Worm (Caenorhabditis elegans): ENCODE data around the gene frm-2.

frm-2 gene

DNA sequence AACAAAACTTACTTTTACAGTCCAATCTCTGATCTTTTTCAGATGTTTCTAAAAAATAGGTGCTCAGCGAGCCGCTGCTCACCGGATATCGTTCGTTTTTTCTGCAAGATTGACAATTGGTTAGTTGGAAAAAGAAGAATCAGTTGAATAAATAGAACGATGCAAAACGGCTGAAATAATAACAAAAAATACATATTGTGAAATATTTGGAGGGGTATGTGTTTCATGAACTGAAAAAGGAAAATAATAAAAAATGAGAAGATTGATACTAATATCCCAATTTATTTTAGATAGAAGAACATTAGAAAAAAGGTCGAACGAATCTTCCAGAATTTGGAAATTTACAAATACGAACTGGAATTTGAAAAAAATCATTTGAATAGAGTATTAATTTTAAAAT, at the start of gene frm-2:
frm-2 (minus strand) TSS at position 101 of the 400 bp plus-strand sequence.
- TF ChIP-seq unc-39 (tag; optimal IDR thresholded peaks at IDR 0.05) (no peak), mbf-1 (tag; optimal IDR thresholded peaks at IDR 0.05) (no peak), ama-1 (optimal IDR thresholded peaks at IDR 0.05) (no peak), ztf-11 (tag; optimal IDR thresholded peaks at IDR 0.05) (no peak), fos-1 (tag; optimal IDR thresholded peaks at IDR 0.05) (no peak), crh-2 (tag; optimal IDR thresholded peaks at IDR 0.05) (no peak), unc-55 (GFP tag; optimal IDR thresholded peaks at IDR 0.05) (no peak), lin-39 (tag; optimal IDR thresholded peaks at IDR 0.05) (no peak), nhr-12 (tag; optimal IDR thresholded peaks at IDR 0.05) (no peak), nhr-237 (tag; optimal IDR thresholded peaks at IDR 0.05) (no peak), zag-1 (tag; optimal IDR thresholded peaks at IDR 0.05) (no peak), aly-2 (tag; optimal IDR thresholded peaks at IDR 0.05) (no peak), nhr-129 (tag; optimal IDR thresholded peaks at IDR 0.05) (no peak), elt-1 (tag; optimal IDR thresholded peaks at IDR 0.05) (no peak), nhr-23 (tag; optimal IDR thresholded peaks at IDR 0.05) (no peak), lin-11 (tag; optimal IDR thresholded peaks at IDR 0.05) (no peak)

DNA sequence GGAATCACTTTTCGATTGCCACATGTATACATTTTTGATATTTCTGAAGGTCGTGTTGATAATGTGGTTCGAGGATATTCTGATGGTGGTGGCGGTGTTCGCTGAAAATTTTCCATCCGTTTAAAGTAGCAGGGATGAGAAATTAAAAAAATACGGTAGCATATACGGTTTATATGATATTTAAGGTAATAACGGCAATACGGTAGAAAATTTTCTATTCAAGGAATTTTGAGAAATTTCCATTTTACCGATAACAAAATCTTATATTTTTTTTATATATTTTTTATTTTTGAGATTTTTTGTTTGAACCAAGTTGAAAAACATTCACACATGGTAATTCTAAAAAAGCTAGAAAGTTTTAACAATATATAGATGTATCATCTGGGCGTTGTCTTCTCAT, 48.6 kb upstream of the frm-2 start, which contains the start of gene ZK328.6:
ZK328.6 (minus strand) TSS at position 101 of the 400 bp plus-strand sequence.
- no peak for TF ChIP-seq F13H6.1 (tag; optimal IDR thresholded peaks at IDR 0.05)
- TF ChIP-seq egl-27 (tag; optimal IDR thresholded peaks at IDR 0.05), result no peak
- no peak for TF ChIP-seq ZK546.5 (tag; optimal IDR thresholded peaks at IDR 0.05)
- no peak for TF ChIP-seq mdl-1 (tag; optimal IDR thresholded peaks at IDR 0.05)
- no peak for TF ChIP-seq peb-1 (tag; optimal IDR thresholded peaks at IDR 0.05)
- no peak for TF ChIP-seq nhr-6 (tag; optimal IDR thresholded peaks at IDR 0.05)

DNA sequence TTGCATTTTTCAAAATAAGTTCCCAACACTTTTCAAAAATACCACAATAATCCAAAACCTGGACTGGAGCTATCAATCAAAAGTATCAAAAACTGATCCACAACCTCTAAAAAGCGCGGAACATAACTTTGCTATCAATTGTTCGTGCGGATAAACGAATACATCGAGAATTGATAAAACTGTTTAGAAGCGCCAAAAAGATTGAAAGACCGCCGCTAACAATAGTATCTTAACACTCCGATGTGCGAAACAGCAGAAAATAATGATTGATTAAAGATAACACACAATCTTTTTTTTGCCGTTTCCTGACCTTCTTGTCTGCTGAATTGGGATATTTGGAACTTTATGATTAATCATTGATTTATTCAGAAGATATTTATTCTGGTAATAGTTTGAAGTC, 46.5 kb upstream of the frm-2 start, which contains the start of gene tbx-7:
tbx-7 (minus strand) TSS at position 101 of the 400 bp plus-strand sequence.
- TF ChIP-seq gmeb-1 (tag; optimal IDR thresholded peaks at IDR 0.05), result no peak
- no peak for TF ChIP-seq alr-1 (tag; optimal IDR thresholded peaks at IDR 0.05)
- TF ChIP-seq mab-5 (tag; optimal IDR thresholded peaks at IDR 0.05), result no peak
- TF ChIP-seq ama-1 (optimal IDR thresholded peaks at IDR 0.05), result no peak

DNA sequence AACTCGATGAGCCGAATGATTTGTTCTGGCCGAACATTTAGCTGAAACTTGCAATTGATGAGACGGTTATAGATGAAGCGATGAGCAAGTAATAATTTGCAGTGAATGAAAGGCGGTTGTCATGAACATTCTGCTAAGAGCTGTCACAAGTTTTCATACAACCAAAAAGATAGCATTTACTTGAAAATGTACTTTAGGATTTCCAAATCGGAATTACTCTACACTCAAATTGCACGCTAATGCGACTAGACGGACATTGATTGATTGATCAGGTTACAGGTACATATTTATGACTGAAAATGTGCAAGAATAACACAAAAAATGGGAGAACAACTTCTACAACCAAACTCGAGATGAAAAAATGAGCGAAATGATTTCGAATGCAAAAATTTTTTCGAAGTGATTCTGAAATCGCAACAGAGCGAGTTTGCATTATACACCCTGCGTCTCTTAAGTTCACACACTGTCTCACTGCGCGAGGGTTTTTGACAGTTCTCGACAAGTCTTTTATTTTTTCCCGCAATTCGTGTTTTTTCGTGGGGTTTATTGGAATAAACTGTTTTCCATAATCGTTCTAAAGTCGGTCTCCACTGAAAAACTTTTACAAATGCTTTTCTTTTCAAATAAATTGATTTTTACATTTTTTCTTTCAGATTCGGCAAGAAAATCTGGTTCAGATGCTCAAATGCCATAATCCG, 37.7 kb upstream of the frm-2 start, which contains the start of the genes npp-10 and cyk-3:
npp-10 (minus strand) TSS at position 51 of the 698 bp plus-strand sequence.
cyk-3 (plus strand) TSS at position 648 of the 698 bp plus-strand sequence.
- TF ChIP-seq gmeb-1 (tag; optimal IDR thresholded peaks at IDR 0.05), result no peak
- TF ChIP-seq mbf-1 (tag; optimal IDR thresholded peaks at IDR 0.05), result no peak
- TF ChIP-seq nhr-21 (tag; optimal IDR thresholded peaks at IDR 0.05), result peak; percentile 2
- TF ChIP-seq sem-4 (tag; optimal IDR thresholded peaks at IDR 0.05), result no peak
- peak in 1 of 2 experiments; percentile 10 for TF ChIP-seq lsy-2 (tag; optimal IDR thresholded peaks at IDR 0.05)
- no peak for TF ChIP-seq sma-9 (GFP tag; optimal IDR thresholded peaks at IDR 0.05)
- no peak for TF ChIP-seq sma-9 (tag; optimal IDR thresholded peaks at IDR 0.05)
- TF ChIP-seq lin-11 (tag; optimal IDR thresholded peaks at IDR 0.05), result peak; percentile 0
- no peak for TF ChIP-seq nhr-6 (tag; optimal IDR thresholded peaks at IDR 0.05)
- TF ChIP-seq unc-62 (GFP tag; optimal IDR thresholded peaks at IDR 0.05), result no peak
- no peak for TF ChIP-seq snpc-4 (tag; optimal IDR thresholded peaks at IDR 0.05)
- no peak for TF ChIP-seq elt-1 (tag; optimal IDR thresholded peaks at IDR 0.05)
- TF ChIP-seq lin-13 (GFP tag; optimal IDR thresholded peaks at IDR 0.05), result no peak
- TF ChIP-seq elt-3 (tag; optimal IDR thresholded peaks at IDR 0.05), result no peak
- TF ChIP-seq nhr-11 (tag; optimal IDR thresholded peaks at IDR 0.05), result no peak
- no peak for TF ChIP-seq egl-27 (tag; optimal IDR thresholded peaks at IDR 0.05)
- no peak for TF ChIP-seq ceh-16 (tag; optimal IDR thresholded peaks at IDR 0.05)
- TF ChIP-seq nhr-129 (tag; optimal IDR thresholded peaks at IDR 0.05), result peak; percentile 61
- TF ChIP-seq mab-5 (tag; optimal IDR thresholded peaks at IDR 0.05), result peak; percentile 6
- no peak for TF ChIP-seq ZK546.5 (tag; optimal IDR thresholded peaks at IDR 0.05)
- TF ChIP-seq nhr-12 (tag; optimal IDR thresholded peaks at IDR 0.05), result no peak
- no peak for TF ChIP-seq ztf-11 (tag; optimal IDR thresholded peaks at IDR 0.05)
- TF ChIP-seq F13H6.1 (tag; optimal IDR thresholded peaks at IDR 0.05), result no peak
- no peak for TF ChIP-seq lin-39 (tag; optimal IDR thresholded peaks at IDR 0.05)
- no peak for TF ChIP-seq fos-1 (tag; optimal IDR thresholded peaks at IDR 0.05)
- TF ChIP-seq unc-39 (tag; optimal IDR thresholded peaks at IDR 0.05), result no peak
- TF ChIP-seq Y55F3AM.14 (GFP tag; optimal IDR thresholded peaks at IDR 0.05), result no peak
- no peak for TF ChIP-seq unc-55 (GFP tag; optimal IDR thresholded peaks at IDR 0.05)
- no peak for TF ChIP-seq blmp-1 (tag; optimal IDR thresholded peaks at IDR 0.05; ENCODE audit: insufficient read depth)
- no peak for TF ChIP-seq nhr-23 (tag; optimal IDR thresholded peaks at IDR 0.05)
- TF ChIP-seq mdl-1 (tag; optimal IDR thresholded peaks at IDR 0.05), result no peak
- TF ChIP-seq crh-2 (tag; optimal IDR thresholded peaks at IDR 0.05), result no peak
- TF ChIP-seq R02D3.7 (tag; optimal IDR thresholded peaks at IDR 0.05), result no peak
- TF ChIP-seq sma-3 (GFP tag; optimal IDR thresholded peaks at IDR 0.05), result no peak
- TF ChIP-seq skn-1 (tag; optimal IDR thresholded peaks at IDR 0.05), result no peak
- no peak for TF ChIP-seq ceh-82 (tag; optimal IDR thresholded peaks at IDR 0.05)
- no peak for TF ChIP-seq dmd-4 (tag; optimal IDR thresholded peaks at IDR 0.05)
- TF ChIP-seq alr-1 (tag; optimal IDR thresholded peaks at IDR 0.05), result no peak
- no peak for TF ChIP-seq zag-1 (tag; optimal IDR thresholded peaks at IDR 0.05)
- no peak for TF ChIP-seq ztf-1 (GFP tag; conservative IDR thresholded peaks at IDR 0.05)
- no peak for TF ChIP-seq ztf-4 (tag; optimal IDR thresholded peaks at IDR 0.05)
- TF ChIP-seq peb-1 (tag; optimal IDR thresholded peaks at IDR 0.05), result no peak

All from whole organism, L2 larva.